Worm (Caenorhabditis elegans) whole organism, L1 larva: ENCODE data around the gene twk-3.
A peak's percentile ranks its signal among the peaks of the same experiment; 100 is the strongest.

Source experiments
- C16A3.4 ChIP-seq: fragments of 150-350 bp; optimal IDR thresholded peaks from 2 replicates; lab custom pipeline; 2014; ENCODE audit warnings: missing biosample characterization, missing genetic modification characterization
- Y116A8C.19 ChIP-seq: sonication (generic microtip); optimal IDR thresholded peaks from 2 replicates; lab custom pipeline; 2016; ENCODE audit warnings: missing compliant biosample characterization, missing genetic modification characterization, borderline replicate concordance
- aly-2 ChIP-seq: fragments of 150-350 bp; optimal IDR thresholded peaks from 2 replicates; lab custom pipeline; 2014; ENCODE audit warnings: missing biosample characterization, missing genetic modification characterization
- ama-1 ChIP-seq: fragments of 150-350 bp; optimal IDR thresholded peaks from 2 replicates; lab custom pipeline; 2014
- ceh-63 ChIP-seq: fragments of 200-800 bp; sonication (Bioruptor generic); optimal IDR thresholded peaks from 2 replicates; lab custom pipeline; 2018; ENCODE audit warnings: mild to moderate bottlenecking, missing genetic modification characterization, missing compliant biosample characterization
- ceh-8 ChIP-seq: fragments of 200-800 bp; sonication (Bioruptor generic); optimal IDR thresholded peaks from 2 replicates; lab custom pipeline; 2018; ENCODE audit warnings: mild to moderate bottlenecking, missing genetic modification characterization, moderate library complexity, missing compliant biosample characterization
- ceh-82 ChIP-seq, 3 experiments: fragments of 150-350 bp in 1 of 3; sonication (generic microtip) in 2 of 3; optimal IDR thresholded peaks; 2 replicates each; lab custom pipeline; 2014 to 2017; ENCODE audit warnings: missing biosample characterization in 3 of 3, missing genetic modification characterization in 3 of 3
- ceh-88 ChIP-seq: fragments of 200-800 bp; sonication (Bioruptor generic); IDR thresholded peaks from 2 replicates; pipeline ENCODE4 v1.3.6; 2022; ENCODE audit warnings: missing genetic modification characterization, missing compliant biosample characterization
- ceh-90 ChIP-seq: sonication (generic microtip); optimal IDR thresholded peaks from 2 replicates; lab custom pipeline; 2016; ENCODE audit warnings: missing genetic modification characterization, missing compliant biosample characterization
- ces-1 ChIP-seq: fragments of 150-350 bp; optimal IDR thresholded peaks from 2 replicates; lab custom pipeline; 2014; ENCODE audit warnings: missing biosample characterization, missing genetic modification reagents, missing genetic modification characterization
- efl-1 ChIP-seq, 4 experiments: fragments of 150-350 bp; optimal IDR thresholded peaks in 3 of 4; peaks in 1 of 4; 1 replicate in 1 of 4; 2 replicates in 3 of 4; lab custom pipeline; 2014; ENCODE audit warnings: missing biosample characterization in 2 of 4, missing genetic modification characterization in 2 of 4, missing genetic modification reagents in 2 of 4
- efl-3 ChIP-seq: fragments of 200-800 bp; sonication (Bioruptor generic); optimal IDR thresholded peaks from 2 replicates; lab custom pipeline; 2018; ENCODE audit warnings: mild to moderate bottlenecking, missing genetic modification characterization, missing compliant biosample characterization
- egl-13 ChIP-seq: sonication (generic microtip); optimal IDR thresholded peaks from 2 replicates; lab custom pipeline; 2016; ENCODE audit warnings: missing genotype, missing genetic modification reagents, missing genetic modification characterization, missing compliant biosample characterization
- egl-27 ChIP-seq, 2 experiments: fragments of 150-350 bp in 1 of 2; sonication (generic microtip); optimal IDR thresholded peaks; 3 replicates each; lab custom pipeline; 2017 to 2018; ENCODE audit warnings: missing biosample characterization in 2 of 2, missing genetic modification characterization in 2 of 2, missing genetic modification reagents in 2 of 2
- elt-2 ChIP-seq: sonication (generic microtip); optimal IDR thresholded peaks from 2 replicates; lab custom pipeline; 2016; ENCODE audit warnings: missing genetic modification characterization, mild to moderate bottlenecking, inconsistent platforms, missing compliant biosample characterization, missing genetic modification reagents
- fkh-10 ChIP-seq: sonication (generic microtip); optimal IDR thresholded peaks from 2 replicates; lab custom pipeline; 2017; ENCODE audit warnings: missing biosample characterization, missing genetic modification reagents, missing genetic modification characterization
- fkh-4 ChIP-seq: sonication (generic microtip); optimal IDR thresholded peaks from 2 replicates; lab custom pipeline; 2016; ENCODE audit warnings: missing compliant biosample characterization, missing genetic modification characterization, borderline replicate concordance
- fos-1 ChIP-seq: fragments of 150-350 bp; optimal IDR thresholded peaks from 2 replicates; lab custom pipeline; 2014; ENCODE audit warnings: missing biosample characterization, missing genetic modification characterization
- hpl-2 ChIP-seq: fragments of 150-350 bp; optimal IDR thresholded peaks from 2 replicates; lab custom pipeline; 2014; ENCODE audit warnings: missing biosample characterization, missing genetic modification reagents, missing genetic modification characterization
- irx-1 ChIP-seq: sonication (generic microtip); optimal IDR thresholded peaks from 2 replicates; lab custom pipeline; 2016; ENCODE audit warnings: missing genetic modification characterization, missing compliant biosample characterization
- isw-1 ChIP-seq: fragments of 200-800 bp; sonication (Bioruptor generic); IDR thresholded peaks from 2 replicates; pipeline ENCODE4 v1.3.6; 2022; ENCODE audit warnings: missing genetic modification characterization, missing compliant biosample characterization
- lin-13 ChIP-seq: fragments of 150-350 bp; optimal IDR thresholded peaks from 2 replicates; lab custom pipeline; 2014; ENCODE audit warnings: missing biosample characterization, missing genetic modification reagents, missing genetic modification characterization
- lin-14 ChIP-seq: fragments of 200-800 bp; sonication (Bioruptor generic); optimal IDR thresholded peaks from 2 replicates; lab custom pipeline; 2018; ENCODE audit warnings: mild to moderate bottlenecking, missing genetic modification characterization, moderate library complexity, missing compliant biosample characterization
- lin-15B ChIP-seq: fragments of 150-350 bp; sonication (generic microtip); optimal IDR thresholded peaks from 3 replicates; lab custom pipeline; 2014; ENCODE audit warnings: missing biosample characterization, missing genetic modification characterization
- lir-3 ChIP-seq: sonication (generic microtip); optimal IDR thresholded peaks from 2 replicates; lab custom pipeline; 2016; ENCODE audit warnings: mild to moderate bottlenecking, missing genetic modification characterization, moderate library complexity, missing compliant biosample characterization; ENCODE audit not compliant: poor library complexity
- lsy-2 ChIP-seq, 2 experiments: fragments of 150-350 bp; optimal IDR thresholded peaks; 2 replicates each; lab custom pipeline; 2014; ENCODE audit warnings: missing biosample characterization in 2 of 2, missing genetic modification characterization in 2 of 2
- mab-9 ChIP-seq: fragments of 200-800 bp; sonication (Bioruptor generic); IDR thresholded peaks from 2 replicates; pipeline ENCODE4 v1.3.6; 2022; ENCODE audit warnings: missing genetic modification reagents, missing genetic modification characterization, missing compliant biosample characterization
- mep-1 ChIP-seq: fragments of 150-350 bp; optimal IDR thresholded peaks from 2 replicates; lab custom pipeline; 2014; ENCODE audit warnings: missing biosample characterization, missing genetic modification characterization
- nhr-19 ChIP-seq: fragments of 200-800 bp; sonication (Bioruptor generic); conservative IDR thresholded peaks from 2 replicates; pipeline ENCODE4 v1.3.6; 2022; ENCODE audit warnings: missing genetic modification characterization, missing compliant biosample characterization
- nhr-20 ChIP-seq: sonication (generic microtip); optimal IDR thresholded peaks from 2 replicates; lab custom pipeline; 2016; ENCODE audit warnings: mild to moderate bottlenecking, missing genetic modification characterization, missing compliant biosample characterization
- nhr-237 ChIP-seq: fragments of 150-350 bp; optimal IDR thresholded peaks from 2 replicates; lab custom pipeline; 2014; ENCODE audit warnings: missing biosample characterization, missing genetic modification characterization
- nhr-47 ChIP-seq: sonication (generic microtip); optimal IDR thresholded peaks from 2 replicates; lab custom pipeline; 2016; ENCODE audit warnings: mild to moderate bottlenecking, missing genetic modification characterization, moderate library complexity, missing compliant biosample characterization
- nhr-71 ChIP-seq: sonication (generic microtip); optimal IDR thresholded peaks from 2 replicates; lab custom pipeline; 2016; ENCODE audit warnings: mild to moderate bottlenecking, missing genetic modification characterization, moderate library complexity, missing compliant biosample characterization
- nhr-76 ChIP-seq: sonication (generic microtip); optimal IDR thresholded peaks from 2 replicates; lab custom pipeline; 2017; ENCODE audit warnings: missing biosample characterization, missing genetic modification characterization
- nhr-77 ChIP-seq: fragments of 150-350 bp; optimal IDR thresholded peaks from 2 replicates; lab custom pipeline; 2014; ENCODE audit warnings: missing biosample characterization, missing genetic modification characterization
- nhr-85 ChIP-seq: sonication (generic microtip); peaks from one replicate; lab custom pipeline; 2016; ENCODE audit warnings: missing genetic modification characterization, inconsistent platforms, missing compliant biosample characterization
- nhr-90 ChIP-seq: sonication (generic microtip); optimal IDR thresholded peaks from 2 replicates; lab custom pipeline; 2016; ENCODE audit warnings: mild to moderate bottlenecking, missing genetic modification characterization, missing compliant biosample characterization; ENCODE audit not compliant: poor library complexity
- pag-3 ChIP-seq: sonication (generic microtip); optimal IDR thresholded peaks from 2 replicates; lab custom pipeline; 2017; ENCODE audit warnings: missing genetic modification characterization, mild to moderate bottlenecking, missing compliant biosample characterization, antibody characterized with exemption, borderline replicate concordance; ENCODE audit not compliant: insufficient read depth
- pax-3 ChIP-seq: fragments of 200-800 bp; sonication (Bioruptor generic); optimal IDR thresholded peaks from 2 replicates; lab custom pipeline; 2018; ENCODE audit warnings: mild to moderate bottlenecking, missing genetic modification characterization, moderate library complexity, missing compliant biosample characterization
- pqm-1 ChIP-seq: sonication (generic microtip); optimal IDR thresholded peaks from 3 replicates; lab custom pipeline; 2017; ENCODE audit warnings: missing biosample characterization, missing genetic modification characterization
- rnt-1 ChIP-seq: sonication (generic microtip); optimal IDR thresholded peaks from 2 replicates; lab custom pipeline; 2016; ENCODE audit warnings: mild to moderate bottlenecking, missing genetic modification characterization, moderate library complexity, missing compliant biosample characterization
- sox-4 ChIP-seq: sonication (generic microtip); optimal IDR thresholded peaks from 2 replicates; lab custom pipeline; 2016; ENCODE audit warnings: missing genetic modification characterization, missing compliant biosample characterization
- sptf-1 ChIP-seq: fragments of 150-350 bp; optimal IDR thresholded peaks from 2 replicates; lab custom pipeline; 2014; ENCODE audit warnings: missing biosample characterization, missing genetic modification characterization
- swsn-7 ChIP-seq: sonication (generic microtip); optimal IDR thresholded peaks from 2 replicates; lab custom pipeline; 2016; ENCODE audit warnings: missing genetic modification characterization, missing compliant biosample characterization
- tbx-2 ChIP-seq: sonication (generic microtip); optimal IDR thresholded peaks from 2 replicates; lab custom pipeline; 2016; ENCODE audit warnings: missing genetic modification characterization, missing compliant biosample characterization
- unc-130 ChIP-seq: fragments of 150-350 bp; optimal IDR thresholded peaks from 2 replicates; lab custom pipeline; 2017; ENCODE audit warnings: missing biosample characterization, missing genetic modification characterization, inconsistent platforms
- unc-30 ChIP-seq: sonication (generic microtip); optimal IDR thresholded peaks from 2 replicates; lab custom pipeline; 2017; ENCODE audit warnings: missing biosample characterization, missing genetic modification characterization
- unc-86 ChIP-seq: sonication (generic microtip); optimal IDR thresholded peaks from 2 replicates; lab custom pipeline; 2016; ENCODE audit warnings: missing genetic modification characterization, missing compliant biosample characterization
- unc-98 ChIP-seq: fragments of 200-800 bp; sonication (Bioruptor generic); IDR thresholded peaks from 2 replicates; pipeline ENCODE4 v1.3.6; 2022; ENCODE audit warnings: missing genetic modification characterization, missing compliant biosample characterization
- xbp-1 ChIP-seq: sonication (generic microtip); optimal IDR thresholded peaks from 2 replicates; lab custom pipeline; 2016; ENCODE audit warnings: missing genetic modification characterization, missing compliant biosample characterization
- zag-1 ChIP-seq: fragments of 150-350 bp; optimal IDR thresholded peaks from 2 replicates; lab custom pipeline; 2014; ENCODE audit warnings: missing biosample characterization, missing genetic modification characterization
- ztf-11 ChIP-seq, 2 experiments: sonication (generic microtip); optimal IDR thresholded peaks; 2 replicates each; lab custom pipeline; 2016 to 2017; ENCODE audit warnings: missing genetic modification characterization in 2 of 2, missing biosample characterization in 1 of 2, missing compliant biosample characterization in 1 of 2

The twk-3 gene

DNA sequence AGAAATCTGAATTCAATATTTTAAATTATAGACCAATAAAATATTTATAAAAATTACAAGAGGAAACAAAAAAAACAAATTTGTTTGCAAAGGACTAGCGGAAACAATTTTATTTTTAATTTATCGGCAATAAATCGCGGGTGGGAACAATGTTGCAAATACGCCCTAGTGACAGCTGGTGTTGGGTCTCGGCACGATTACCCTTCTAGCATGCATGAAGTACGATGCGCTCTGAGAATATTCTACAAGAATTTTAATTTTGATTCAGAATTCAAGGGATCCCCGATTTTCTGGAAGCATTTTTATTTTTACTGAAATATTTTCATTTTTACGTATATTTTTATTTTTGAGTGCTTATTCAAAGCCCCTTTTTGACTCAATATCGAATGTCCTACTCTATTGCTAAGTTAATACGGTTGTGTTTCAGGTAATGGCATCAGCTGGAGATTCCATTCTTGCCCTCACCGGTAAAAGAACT, 27.5 kb downstream of the twk-3 start, which contains the start of the genes mig-5 and cct-1:
Gene mig-5 (minus strand): TSS at position 8 of the 478 bp plus-strand sequence.
Gene cct-1 (plus strand): TSS at position 428 of the 478 bp plus-strand sequence.
- peak; percentile 44 for TF ChIP-seq ceh-90 (tag; lab: Kevin White, UChicago)
- peak; percentile 99 for TF ChIP-seq isw-1 (GFP tag; lab: Robert Waterston, UW)
- TF ChIP-seq nhr-90 (tag; lab: Kevin White, UChicago) = peak; percentile 98
- peak; percentile 99 for TF ChIP-seq nhr-47 (tag; lab: Kevin White, UChicago)
- peak; percentile 99 for TF ChIP-seq nhr-85 (tag; lab: Kevin White, UChicago)
- peak; percentile 97 to 99 (median 98) for TF ChIP-seq ceh-82 (tag; optimal IDR thresholded peaks at IDR 0.05; lab: Kevin White, UChicago)
- TF ChIP-seq lir-3 (tag; lab: Kevin White, UChicago) = peak; percentile 95
- TF ChIP-seq ces-1 (GFP tag; lab: Kevin White, UChicago) = peak; percentile 39
- peak; percentile 98 for TF ChIP-seq C16A3.4 (tag; lab: Kevin White, UChicago)
- peak; percentile 87 for TF ChIP-seq zag-1
- TF ChIP-seq rnt-1 (tag; lab: Kevin White, UChicago) = peak; percentile 98
- TF ChIP-seq ama-1 (lab: Kevin White, UChicago) = peak; percentile 89
- peak; percentile 99 for TF ChIP-seq nhr-20 (tag; lab: Kevin White, UChicago)
- peak; percentile 75 for TF ChIP-seq unc-30 (tag; lab: Kevin White, UChicago)
- TF ChIP-seq irx-1 (tag; lab: Kevin White, UChicago) = peak; percentile 97
- peak; percentile 98 for TF ChIP-seq unc-86 (tag; lab: Kevin White, UChicago)
- peak; percentile 96 to 98 for TF ChIP-seq efl-1 (optimal IDR thresholded peaks at IDR 0.05; lab: Kevin White, UChicago)
- TF ChIP-seq efl-1 (GFP tag; optimal IDR thresholded peaks at IDR 0.05 in 1 of 2; lab: Kevin White, UChicago) = peak; percentile 85 to 99
- peak; percentile 98 for TF ChIP-seq nhr-19
- TF ChIP-seq ceh-88 (GFP tag; lab: Robert Waterston, UW) = peak; percentile 96
- TF ChIP-seq mep-1 (tag; lab: Kevin White, UChicago) = peak; percentile 99
- TF ChIP-seq pqm-1 = peak; percentile 38
- TF ChIP-seq lin-13 = peak; percentile 97
- TF ChIP-seq ceh-63 = peak; percentile 90
- TF ChIP-seq nhr-71 (tag; lab: Kevin White, UChicago) = peak; percentile 99
- TF ChIP-seq lin-14 (GFP tag; lab: Kevin White, UChicago) = peak; percentile 98
- peak; percentile 53 for TF ChIP-seq pag-3 (tag; lab: Kevin White, UChicago)
- peak; percentile 100 for TF ChIP-seq unc-130 (tag; lab: Kevin White, UChicago)
- TF ChIP-seq sptf-1 (tag; lab: Kevin White, UChicago) = no peak
- peak; percentile 98 for TF ChIP-seq xbp-1 (tag; lab: Kevin White, UChicago)
- TF ChIP-seq efl-3 (GFP tag; lab: Kevin White, UChicago) = peak; percentile 81
- TF ChIP-seq nhr-76 (tag; lab: Kevin White, UChicago) = peak; percentile 34
- TF ChIP-seq lsy-2 (tag; optimal IDR thresholded peaks at IDR 0.05; lab: Kevin White, UChicago) = peak; percentile 100
- TF ChIP-seq lin-15B (tag; lab: Kevin White, UChicago) = peak; percentile 98
- peak; percentile 84 for TF ChIP-seq fkh-10 (GFP tag; lab: Kevin White, UChicago)
- peak; percentile 40 to 87 for TF ChIP-seq ztf-11 (tag; optimal IDR thresholded peaks at IDR 0.05; lab: Kevin White, UChicago)
- TF ChIP-seq sox-4 (tag; lab: Kevin White, UChicago) = peak; percentile 94
- no peak for TF ChIP-seq Y116A8C.19
- TF ChIP-seq hpl-2 (GFP tag; lab: Kevin White, UChicago) = peak; percentile 95
- peak; percentile 73 to 88 for TF ChIP-seq egl-27 (tag; optimal IDR thresholded peaks at IDR 0.05; lab: Kevin White, UChicago)
- peak; percentile 97 for TF ChIP-seq egl-13 (tag; lab: Kevin White, UChicago)
- TF ChIP-seq nhr-237 (tag; lab: Kevin White, UChicago) = peak; percentile 95
- peak; percentile 97 for TF ChIP-seq ceh-8 (GFP tag; lab: Kevin White, UChicago)
- TF ChIP-seq aly-2 (tag; lab: Kevin White, UChicago) = peak; percentile 98
- TF ChIP-seq elt-2 (tag; lab: Kevin White, UChicago) = peak; percentile 90
- peak; percentile 91 for TF ChIP-seq pax-3 (tag; lab: Kevin White, UChicago)
- TF ChIP-seq swsn-7 (tag; lab: Kevin White, UChicago) = peak; percentile 98
- peak; percentile 59; the same call in 1 of the 2 replicates for TF ChIP-seq unc-98 (GFP tag; lab: Robert Waterston, UW)
- TF ChIP-seq fkh-4 (tag; lab: Kevin White, UChicago) = peak; percentile 91
- peak; percentile 90 for TF ChIP-seq nhr-77 (tag; lab: Kevin White, UChicago)
- peak; percentile 94 for TF ChIP-seq mab-9 (GFP tag; lab: Robert Waterston, UW)
- peak; percentile 95 for TF ChIP-seq fos-1 (tag; lab: Kevin White, UChicago)
- TF ChIP-seq tbx-2 (tag; lab: Kevin White, UChicago) = peak; percentile 98
